Fruit fly (Drosophila melanogaster) whole organism, adult: ENCODE measurements around the gene Rai1.
A peak's percentile ranks its signal among the peaks of the same experiment; 100 is the strongest.

Experiments
- CG12768 ChIP-seq: fragments of 200-800 bp; sonication (Bioruptor generic); optimal IDR thresholded peaks from 2 replicates; lab custom pipeline; 2017; ENCODE audit warnings: missing biosample characterization, missing genetic modification characterization, mild to moderate bottlenecking, moderate library complexity, missing genetic modification reagents
- CG14711 ChIP-seq: fragments of 200-800 bp; sonication (Bioruptor generic); optimal IDR thresholded peaks from 2 replicates; lab custom pipeline; 2018; ENCODE audit warnings: missing biosample characterization, mild to moderate bottlenecking, missing genetic modification characterization, moderate library complexity
- CG33017 ChIP-seq: fragments of 200-800 bp; sonication (Bioruptor generic); optimal IDR thresholded peaks from 2 replicates; lab custom pipeline; 2018; ENCODE audit warnings: missing biosample characterization, mild to moderate bottlenecking, missing genetic modification characterization, moderate library complexity
- CG7045 ChIP-seq: fragments of 200-800 bp; sonication (Bioruptor generic); optimal IDR thresholded peaks from 2 replicates; lab custom pipeline; 2017; ENCODE audit warnings: missing biosample characterization, mild to moderate bottlenecking, missing genetic modification characterization
- CG7101 ChIP-seq: fragments of 200-800 bp; sonication (Bioruptor generic); optimal IDR thresholded peaks from 2 replicates; lab custom pipeline; 2018; ENCODE audit warnings: missing biosample characterization, mild to moderate bottlenecking, missing genetic modification characterization, moderate library complexity
- Crg-1 ChIP-seq: fragments of 200-800 bp; sonication (Bioruptor generic); optimal IDR thresholded peaks from 2 replicates; lab custom pipeline; 2016; ENCODE audit warnings: missing biosample characterization, missing genetic modification characterization
- bab1 ChIP-seq: fragments of 200-800 bp; sonication (Bioruptor generic); optimal IDR thresholded peaks from 3 replicates; lab custom pipeline; 2019; ENCODE audit warnings: missing biosample characterization, mild to moderate bottlenecking, missing genetic modification characterization, moderate library complexity
- kay ChIP-seq: fragments of 200-800 bp; sonication (Bioruptor generic); peaks from one replicate; lab custom pipeline; 2016; ENCODE audit warnings: missing biosample characterization, missing genetic modification characterization, borderline replicate concordance
- toe ChIP-seq: fragments of 200-800 bp; sonication (Bioruptor generic); optimal IDR thresholded peaks from 2 replicates; lab custom pipeline; 2016; ENCODE audit warnings: missing biosample characterization, missing genetic modification characterization

dm6 chrX:16836805-16837333 is 33.7 kb upstream of the Rai1 start:
- TF ChIP-seq CG7045 (GFP tag; lab: Kevin White, UChicago) (no peak), Crg-1 (GFP tag; lab: Kevin White, UChicago) (no peak), toe (GFP tag; lab: Kevin White, UChicago) (no peak), CG14711 (tag; lab: Kevin White, UChicago) (no peak), CG33017 (tag; lab: Kevin White, UChicago) (no peak), bab1 (GFP tag; lab: Kevin White, UChicago) (no peak), kay (GFP tag; lab: Kevin White, UChicago) (peak; percentile 58), CG7101 (tag; lab: Kevin White, UChicago) (no peak), CG12768 (GFP tag; lab: Kevin White, UChicago) (no peak)
